Fruit fly (Drosophila melanogaster) whole organism, embryonic: Measurements from ENCODE around the gene MEP-1.

ENCODE experiments used
- Asciz ChIP-seq: fragments of 200-800 bp; sonication (Bioruptor generic); optimal IDR thresholded peaks from 2 replicates; lab custom pipeline; 2017; ENCODE audit warnings: missing biosample characterization, mild to moderate bottlenecking, missing genetic modification characterization, missing genetic modification reagents
- B-H1 ChIP-seq: fragments of 200-800 bp; sonication (Bioruptor generic); IDR thresholded peaks from 3 replicates; pipeline ENCODE4 v1.3.6; 2022; ENCODE audit warnings: missing biosample characterization, missing genetic modification characterization
- CG1024 ChIP-seq: fragments of 200-800 bp; sonication (Bioruptor generic); IDR thresholded peaks from 2 replicates; pipeline ENCODE4 v1.3.6; 2022; ENCODE audit warnings: missing biosample characterization, missing genetic modification characterization
- CG10274 ChIP-seq: fragments of 200-800 bp; sonication (Bioruptor generic); optimal IDR thresholded peaks from 3 replicates; lab custom pipeline; 2017; ENCODE audit warnings: missing biosample characterization, mild to moderate bottlenecking, missing genetic modification characterization
- CG10366 ChIP-seq: fragments of 200-800 bp; sonication (Bioruptor generic); IDR thresholded peaks from 2 replicates; pipeline ENCODE4 v1.3.6; 2022; ENCODE audit warnings: missing biosample characterization, missing genetic modification characterization
- CG12236 ChIP-seq: fragments of 200-800 bp; sonication (Bioruptor generic); optimal IDR thresholded peaks from 2 replicates; lab custom pipeline; 2016; ENCODE audit warnings: missing biosample characterization, missing genetic modification characterization
- CG12659 ChIP-seq: fragments of 200-800 bp; sonication (Bioruptor generic); optimal IDR thresholded peaks from 3 replicates; lab custom pipeline; 2017; ENCODE audit warnings: mild to moderate bottlenecking, missing biosample characterization, missing genetic modification reagents, missing genetic modification characterization
- CG16813 ChIP-seq: fragments of 200-800 bp; sonication (Bioruptor generic); IDR thresholded peaks from 3 replicates; pipeline ENCODE4 v1.3.6; 2022; ENCODE audit warnings: missing biosample characterization, missing genetic modification characterization; ENCODE audit not compliant: partially characterized antibody
- CG17186 ChIP-seq: fragments of 200-800 bp; sonication (Bioruptor generic); optimal IDR thresholded peaks from 3 replicates; lab custom pipeline; 2017; ENCODE audit warnings: missing biosample characterization, missing genetic modification reagents, missing genetic modification characterization
- CG18262 ChIP-seq: fragments of 200-800 bp; optimal IDR thresholded peaks from 3 replicates; lab custom pipeline; 2019; ENCODE audit warnings: missing biosample characterization, mild to moderate bottlenecking, missing genetic modification characterization, moderate library complexity
- CG18619 ChIP-seq: fragments of 200-800 bp; sonication (Bioruptor generic); optimal IDR thresholded peaks from 3 replicates; lab custom pipeline; 2017; ENCODE audit warnings: missing biosample characterization, mild to moderate bottlenecking, missing genetic modification characterization
- CG30431 ChIP-seq: fragments of 200-800 bp; sonication (Bioruptor generic); optimal IDR thresholded peaks from 2 replicates; lab custom pipeline; 2017; ENCODE audit warnings: missing biosample characterization, missing genetic modification characterization
- CG32532 ChIP-seq: fragments of 200-800 bp; sonication (Bioruptor generic); IDR thresholded peaks from 2 replicates; pipeline ENCODE4 v1.3.6; 2022; ENCODE audit warnings: missing biosample characterization, missing genetic modification characterization
- CG34422 ChIP-seq: fragments of 200-800 bp; sonication (Bioruptor generic); IDR thresholded peaks from 3 replicates; pipeline ENCODE4 v1.3.6; 2022; ENCODE audit warnings: missing biosample characterization, missing genetic modification characterization
- CG3838 ChIP-seq: fragments of 200-800 bp; sonication (Bioruptor generic); optimal IDR thresholded peaks from 3 replicates; lab custom pipeline; 2016; ENCODE audit warnings: missing biosample characterization, missing genetic modification characterization
- CG4617 ChIP-seq: fragments of 200-800 bp; sonication (Bioruptor generic); optimal IDR thresholded peaks from 3 replicates; lab custom pipeline; 2016; ENCODE audit warnings: missing biosample characterization, missing genetic modification characterization, borderline replicate concordance
- CG5180 ChIP-seq: fragments of 200-800 bp; sonication (Bioruptor generic); optimal IDR thresholded peaks from 3 replicates; lab custom pipeline; 2017; ENCODE audit warnings: missing biosample characterization, missing genetic modification characterization, mild to moderate bottlenecking, moderate library complexity, missing genetic modification reagents
- CG6854 ChIP-seq: fragments of 200-800 bp; sonication (Bioruptor generic); optimal IDR thresholded peaks from 3 replicates; lab custom pipeline; 2017; ENCODE audit warnings: missing biosample characterization, mild to moderate bottlenecking, missing genetic modification characterization
- CG7271 ChIP-seq: fragments of 200-800 bp; sonication (Bioruptor generic); optimal IDR thresholded peaks from 2 replicates; lab custom pipeline; 2018; ENCODE audit warnings: missing biosample characterization, mild to moderate bottlenecking, missing genetic modification characterization, moderate library complexity
- CG7357 ChIP-seq: fragments of 200-800 bp; sonication (Bioruptor generic); IDR thresholded peaks from 3 replicates; pipeline ENCODE4 v1.3.6; 2022; ENCODE audit warnings: missing biosample characterization, missing genetic modification characterization
- CG7372 ChIP-seq: fragments of 200-800 bp; sonication (Bioruptor generic); IDR thresholded peaks from 2 replicates; pipeline ENCODE4 v1.3.6; 2022; ENCODE audit warnings: missing biosample characterization, missing genetic modification characterization
- CG9797 ChIP-seq: fragments of 200-800 bp; sonication (Bioruptor generic); optimal IDR thresholded peaks from 3 replicates; lab custom pipeline; 2018; ENCODE audit warnings: missing biosample characterization, mild to moderate bottlenecking, missing genetic modification characterization
- D19B ChIP-seq: fragments of 200-800 bp; sonication (Bioruptor generic); optimal IDR thresholded peaks from 2 replicates; lab custom pipeline; 2017; ENCODE audit warnings: missing biosample characterization, mild to moderate bottlenecking, missing genetic modification characterization
- ERR ChIP-seq: fragments of 200-800 bp; sonication (Bioruptor generic); optimal IDR thresholded peaks from 2 replicates; lab custom pipeline; 2016; ENCODE audit warnings: missing biosample characterization, missing genetic modification characterization
- GATAe ChIP-seq: fragments of 200-800 bp; sonication (Bioruptor generic); conservative IDR thresholded peaks from 2 replicates; pipeline ENCODE4 v1.3.6; 2022; ENCODE audit warnings: missing biosample characterization, missing genetic modification characterization
- Hr3 ChIP-seq: fragments of 200-800 bp; sonication (Bioruptor generic); optimal IDR thresholded peaks from 3 replicates; lab custom pipeline; 2016; ENCODE audit warnings: missing biosample characterization, missing genetic modification characterization
- Med ChIP-seq: fragments of 200-800 bp; sonication (Bioruptor generic); peaks from one replicate; lab custom pipeline; 2016; ENCODE audit warnings: missing biosample characterization, missing genetic modification characterization, mild to moderate bottlenecking, inconsistent platforms, moderate library complexity
- Mes4 ChIP-seq: fragments of 200-800 bp; sonication (Bioruptor generic); optimal IDR thresholded peaks from 2 replicates; lab custom pipeline; 2016; ENCODE audit warnings: missing biosample characterization, missing genetic modification characterization
- Myb ChIP-seq: fragments of 200-800 bp; sonication (Bioruptor generic); optimal IDR thresholded peaks from 2 replicates; lab custom pipeline; 2016; ENCODE audit warnings: missing biosample characterization, missing genetic modification characterization
- PHDP ChIP-seq: fragments of 200-800 bp; sonication (Bioruptor generic); optimal IDR thresholded peaks from 3 replicates; lab custom pipeline; 2018; ENCODE audit warnings: missing biosample characterization, mild to moderate bottlenecking, missing genetic modification characterization, moderate library complexity
- Tbp ChIP-seq: fragments of >200 bp; optimal IDR thresholded peaks from 2 replicates; lab custom pipeline; 2018; ENCODE audit warnings: missing biosample characterization, missing genetic modification characterization
- amos ChIP-seq: fragments of 200-800 bp; sonication (Bioruptor generic); IDR thresholded peaks from 2 replicates; pipeline ENCODE4 v1.3.6; 2022; ENCODE audit warnings: missing biosample characterization, missing genetic modification characterization; ENCODE audit not compliant: partially characterized antibody
- ci ChIP-seq: fragments of 200-800 bp; sonication (Bioruptor generic); IDR thresholded peaks from 3 replicates; pipeline ENCODE4 v1.3.6; 2022; ENCODE audit warnings: missing biosample characterization, missing genetic modification characterization
- croc ChIP-seq: fragments of 200-800 bp; sonication (Bioruptor generic); conservative IDR thresholded peaks from 3 replicates; pipeline ENCODE4 v1.3.6; 2022; ENCODE audit warnings: missing biosample characterization, missing genetic modification characterization
- crp ChIP-seq, 2 experiments: fragments of 200-800 bp; sonication (Bioruptor generic); optimal IDR thresholded peaks; 2 replicates in 1 of 2; 3 replicates in 1 of 2; lab custom pipeline; 2017; ENCODE audit warnings: missing biosample characterization in 2 of 2, missing genetic modification characterization in 2 of 2, mild to moderate bottlenecking in 1 of 2, moderate library complexity in 1 of 2
- dpn ChIP-seq, 2 experiments: fragments of 200-800 bp; sonication (Bioruptor generic); optimal IDR thresholded peaks; 3 replicates each; lab custom pipeline; 2016; ENCODE audit warnings: missing biosample characterization in 2 of 2, missing genetic modification characterization in 2 of 2
- ftz-f1 ChIP-seq: fragments of 200-800 bp; sonication (Bioruptor generic); optimal IDR thresholded peaks from 2 replicates; lab custom pipeline; 2016; ENCODE audit warnings: missing biosample characterization, missing genetic modification characterization
- knrl ChIP-seq: fragments of 200-800 bp; sonication (Bioruptor generic); IDR thresholded peaks from 3 replicates; pipeline ENCODE4 v1.3.6; 2022; ENCODE audit warnings: missing biosample characterization, missing genetic modification characterization; ENCODE audit not compliant: partially characterized antibody
- lab ChIP-seq: fragments of 200-800 bp; sonication (Bioruptor generic); optimal IDR thresholded peaks from 3 replicates; lab custom pipeline; 2017; ENCODE audit warnings: missing biosample characterization, missing genetic modification characterization, mild to moderate bottlenecking, moderate library complexity, missing genetic modification reagents
- lilli ChIP-seq: fragments of 200-800 bp; sonication (Bioruptor generic); optimal IDR thresholded peaks from 3 replicates; lab custom pipeline; 2016; ENCODE audit warnings: missing biosample characterization, missing genetic modification characterization
- maf-S ChIP-seq: fragments of 200-800 bp; sonication (Bioruptor generic); optimal IDR thresholded peaks from 2 replicates; lab custom pipeline; 2016; ENCODE audit warnings: missing biosample characterization, missing genetic modification characterization
- nau ChIP-seq: fragments of 200-800 bp; sonication (Bioruptor generic); optimal IDR thresholded peaks from 3 replicates; lab custom pipeline; 2017; ENCODE audit warnings: missing biosample characterization, mild to moderate bottlenecking, missing genetic modification characterization, missing genetic modification reagents
- nerfin-1 ChIP-seq: fragments of 200-800 bp; sonication (Bioruptor generic); optimal IDR thresholded peaks from 3 replicates; lab custom pipeline; 2019; ENCODE audit warnings: missing biosample characterization, mild to moderate bottlenecking, missing genetic modification characterization, moderate library complexity
- psq ChIP-seq: fragments of 200-800 bp; sonication (Bioruptor generic); optimal IDR thresholded peaks from 2 replicates; lab custom pipeline; 2017; ENCODE audit warnings: missing biosample characterization, missing genetic modification characterization
- slou ChIP-seq: fragments of 200-800 bp; sonication (Bioruptor generic); optimal IDR thresholded peaks from 3 replicates; lab custom pipeline; 2016; ENCODE audit warnings: missing biosample characterization, missing genetic modification characterization
- sob ChIP-seq: fragments of 200-800 bp; sonication (Bioruptor generic); IDR thresholded peaks from 2 replicates; pipeline ENCODE4 v1.3.6; 2022; ENCODE audit warnings: missing biosample characterization, missing genetic modification characterization
- sug ChIP-seq: fragments of 200-800 bp; optimal IDR thresholded peaks from 2 replicates; lab custom pipeline; 2019; ENCODE audit warnings: missing biosample characterization, mild to moderate bottlenecking, missing genetic modification characterization, moderate library complexity
- toy ChIP-seq: fragments of 200-800 bp; sonication (Bioruptor generic); IDR thresholded peaks from 2 replicates; pipeline ENCODE4 v1.3.6; 2022; ENCODE audit warnings: missing biosample characterization, missing genetic modification characterization
- tup ChIP-seq: fragments of 200-800 bp; sonication (Bioruptor generic); optimal IDR thresholded peaks from 2 replicates; lab custom pipeline; 2016; ENCODE audit warnings: missing biosample characterization, mild to moderate bottlenecking, missing genetic modification characterization, moderate library complexity
- twi ChIP-seq: fragments of 200-800 bp; optimal IDR thresholded peaks from 2 replicates; lab custom pipeline; 2019; ENCODE audit warnings: missing biosample characterization, mild to moderate bottlenecking, missing genetic modification characterization, moderate library complexity
- vfl ChIP-seq: fragments of 200-800 bp; sonication (Bioruptor generic); optimal IDR thresholded peaks from 2 replicates; lab custom pipeline; 2016; ENCODE audit warnings: missing biosample characterization, missing genetic modification characterization

MEP-1 gene

DNA sequence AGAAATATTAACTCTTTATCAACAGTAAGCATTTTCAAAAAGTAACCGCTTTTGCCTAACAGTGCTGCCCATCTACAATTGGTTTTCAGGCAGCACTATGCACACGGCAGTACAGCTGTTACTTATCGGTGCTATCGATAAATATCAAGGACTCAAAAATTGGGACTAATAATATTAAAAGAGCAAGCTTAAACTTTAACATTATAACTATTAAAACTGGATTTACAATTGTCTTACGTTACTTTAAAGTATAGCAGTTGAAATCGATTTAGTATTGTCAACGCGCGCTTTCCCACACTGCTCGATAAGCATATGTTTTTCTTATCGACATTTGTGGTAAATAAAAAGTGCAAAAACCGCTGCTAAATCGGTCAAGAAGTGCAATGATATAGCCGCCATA, at the start of gene MEP-1, which contains the start of gene CG42245:
TSS of gene MEP-1 (plus strand) at position 310 of the 400 bp plus-strand sequence.
TSS of gene CG42245 (plus strand) at position 310 of the 400 bp plus-strand sequence.
- TF ChIP-seq CG6854 (no peak), CG30431 (GFP tag; lab: Kevin White, UChicago) (no peak), PHDP (tag; lab: Kevin White, UChicago) (no peak), dpn (GFP tag; optimal IDR thresholded peaks at IDR 0.05; lab: Kevin White, UChicago) (peak; percentile 52 to 61), CG7271 (peak; percentile 36), CG18619 (GFP tag; lab: Kevin White, UChicago) (peak; percentile 25), maf-S (GFP tag; lab: Kevin White, UChicago) (peak; percentile 32), CG32532 (GFP tag; lab: Robert Waterston, UW) (peak; percentile 23; the same call in 1 of the 2 replicates), Mes4 (GFP tag; lab: Kevin White, UChicago) (peak; percentile 49), CG18262 (tag; lab: Kevin White, UChicago) (peak; percentile 44), Med (GFP tag; lab: Kevin White, UChicago) (peak; percentile 96), sob (peak; percentile 69), CG17186 (GFP tag; lab: Kevin White, UChicago) (peak; percentile 65), ERR (GFP tag; lab: Kevin White, UChicago) (peak; percentile 10), CG16813 (GFP tag; lab: Robert Waterston, UW) (peak; percentile 62), ci (GFP tag; lab: Robert Waterston, UW) (peak; percentile 55; the same call in 1 of the 3 replicates), CG12659 (GFP tag; lab: Kevin White, UChicago) (peak; percentile 67), lilli (GFP tag; lab: Kevin White, UChicago) (peak; percentile 81), Hr3 (GFP tag; lab: Kevin White, UChicago) (peak; percentile 20), knrl (GFP tag; lab: Robert Waterston, UW) (peak; percentile 66), D19B (no peak), slou (GFP tag; lab: Kevin White, UChicago) (no peak), crp (GFP tag; optimal IDR thresholded peaks at IDR 0.05; lab: Kevin White, UChicago) (peak; percentile 91 to 96), Asciz (GFP tag; lab: Kevin White, UChicago) (peak; percentile 14), GATAe (GFP tag; lab: Robert Waterston, UW) (no peak), CG7372 (no peak), ftz-f1 (GFP tag; lab: Kevin White, UChicago) (peak; percentile 30), amos (peak; percentile 68), croc (GFP tag; lab: Robert Waterston, UW) (no peak), B-H1 (GFP tag; lab: Robert Waterston, UW) (no peak), CG1024 (no peak), Myb (GFP tag; lab: Kevin White, UChicago) (peak; percentile 97), sug (tag; lab: Kevin White, UChicago) (peak; percentile 42), nau (peak; percentile 37), CG10274 (no peak), Tbp (no peak), nerfin-1 (tag; lab: Kevin White, UChicago) (peak; percentile 24), CG9797 (peak; percentile 37), CG10366 (GFP tag; lab: Robert Waterston, UW) (no peak), psq (GFP tag; lab: Kevin White, UChicago) (peak; percentile 13), lab (GFP tag; lab: Kevin White, UChicago) (peak; percentile 46), CG34422 (GFP tag; lab: Robert Waterston, UW) (peak; percentile 60; the same call in 1 of the 3 replicates), toy (no peak), CG4617 (GFP tag; lab: Kevin White, UChicago) (peak; percentile 72), CG3838 (no peak), CG12236 (GFP tag; lab: Kevin White, UChicago) (peak; percentile 49), CG7357 (GFP tag; lab: Robert Waterston, UW) (no peak), CG5180 (GFP tag; lab: Kevin White, UChicago) (no peak), vfl (GFP tag; lab: Kevin White, UChicago) (peak; percentile 11), tup (peak; percentile 52), twi (tag; lab: Kevin White, UChicago) (peak; percentile 58)
